Fruit fly (Drosophila melanogaster): ENCODE measurements around the gene mRpL36.

The mRpL36 gene

DNA sequence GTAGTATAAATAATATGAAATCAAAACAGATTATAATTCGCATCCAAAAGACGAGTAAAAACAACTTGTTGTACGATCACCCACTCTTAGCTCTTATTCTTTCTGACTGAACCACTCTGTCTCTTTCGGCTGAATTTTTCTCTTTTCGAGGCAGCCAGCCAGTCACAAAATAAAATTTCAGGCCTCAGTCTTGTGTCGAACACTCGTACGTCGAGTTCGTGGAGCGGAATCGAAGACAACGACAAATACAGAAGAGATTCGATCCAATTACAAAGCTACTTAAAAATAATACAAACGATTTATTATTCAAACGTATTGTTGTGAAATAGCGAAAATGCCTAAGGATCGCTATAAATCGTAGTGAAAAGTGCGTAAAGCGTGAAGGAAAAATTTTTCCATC lies 47.7 kb downstream of the mRpL36 start (continued):
- TF ChIP-seq CG6791 (GFP tag; IDR thresholded peaks at IDR 0.05; ENCODE audit: partially characterized antibody) (0 out of 3 replicates have a peak, but pooled peaks have one; percentile 48), abd-A (tag; optimal IDR thresholded peaks at IDR 0.05) (peak; percentile 13), CG13287 (GFP tag; IDR thresholded peaks at IDR 0.05; ENCODE audit: partially characterized antibody) (0 out of 2 replicates have a peak, but pooled peaks have one; percentile 28), gro (GFP tag; optimal IDR thresholded peaks at IDR 0.05) (peak; percentile 59), Asciz (GFP tag; optimal IDR thresholded peaks at IDR 0.05) (peak; percentile 13), grau (tag; optimal IDR thresholded peaks at IDR 0.05) (peak; percentile 10), nom (GFP tag; optimal IDR thresholded peaks at IDR 0.05) (peak; percentile 66), CG8290 (GFP tag; optimal IDR thresholded peaks at IDR 0.05) (no peak), CG8290 (tag; optimal IDR thresholded peaks at IDR 0.05) (peak in 1 of 2 experiments; percentile 59), sr (GFP tag; IDR thresholded peaks at IDR 0.05) (peak; percentile 27; the same call in 1 of the 3 replicates), CG7372 (GFP tag; IDR thresholded peaks at IDR 0.05) (no peak), Med (GFP tag) (peak; percentile 84), Nf-YB (GFP tag; optimal IDR thresholded peaks at IDR 0.05) (peak; percentile 25), Trl (optimal IDR thresholded peaks at IDR 0.05) (peak; percentile 49 to 73), Trl (GFP tag; optimal IDR thresholded peaks at IDR 0.05) (peak; percentile 16), Nf-YC (tag; optimal IDR thresholded peaks at IDR 0.05) (peak; percentile 39), Vsx1 (GFP tag; optimal IDR thresholded peaks at IDR 0.05) (peak; percentile 31), oc (tag; optimal IDR thresholded peaks at IDR 0.05) (peak; percentile 18), so (GFP tag; IDR thresholded peaks at IDR 0.05) (peak; percentile 42; the same call in 1 of the 3 replicates), CG17359 (tag; optimal IDR thresholded peaks at IDR 0.05) (no peak), chinmo (GFP tag; IDR thresholded peaks at IDR 0.05; ENCODE audit: partially characterized antibody) (peak; percentile 88; the same call in 2 of the 4 replicates), caup (GFP tag; optimal IDR thresholded peaks at IDR 0.05; ENCODE audit: severe bottlenecking) (peak; percentile 23), lbe (GFP tag; optimal IDR thresholded peaks at IDR 0.05) (no peak), Fer1 (GFP tag; optimal IDR thresholded peaks at IDR 0.05) (peak; percentile 20), sd (tag; optimal IDR thresholded peaks at IDR 0.05) (peak; percentile 14), CrebB (tag; optimal IDR thresholded peaks at IDR 0.05) (peak; percentile 15), Mad (GFP tag; optimal IDR thresholded peaks at IDR 0.05) (peak; percentile 4), Deaf1 (tag; optimal IDR thresholded peaks at IDR 0.05) (peak; percentile 43), zen2 (GFP tag; IDR thresholded peaks at IDR 0.05; ENCODE audit: partially characterized antibody) (0 out of 3 replicates have a peak, but pooled peaks have one; percentile 38), MTF-1 (GFP tag; optimal IDR thresholded peaks at IDR 0.05; ENCODE audit: borderline replicate concordance) (peak; percentile 30), CG13296 (GFP tag; optimal IDR thresholded peaks at IDR 0.05) (peak; percentile 51), her (GFP tag; optimal IDR thresholded peaks at IDR 0.05) (no peak), CG12769 (tag; optimal IDR thresholded peaks at IDR 0.05) (peak; percentile 43), CG7987 (GFP tag; optimal IDR thresholded peaks at IDR 0.05) (peak; percentile 19), CG14965 (GFP tag; optimal IDR thresholded peaks at IDR 0.05; ENCODE audit: borderline replicate concordance) (no peak), CG2199 (GFP tag; IDR thresholded peaks at IDR 0.05) (peak; percentile 86; the same call in 1 of the 3 replicates), CG13894 (tag; optimal IDR thresholded peaks at IDR 0.05) (peak; percentile 34), fd96Cb (tag; optimal IDR thresholded peaks at IDR 0.05) (no peak), CG34422 (GFP tag; IDR thresholded peaks at IDR 0.05) (peak; percentile 35; the same call in 1 of the 3 replicates), E2f1 (GFP tag; IDR thresholded peaks at IDR 0.05) (no peak), zfh1 (GFP tag; IDR thresholded peaks at IDR 0.05) (0 out of 3 replicates have a peak, but pooled peaks have one; percentile 12), bbx (GFP tag; IDR thresholded peaks at IDR 0.05; ENCODE audit: partially characterized antibody) (peak; percentile 40; the same call in 1 of the 2 replicates), ci (GFP tag; IDR thresholded peaks at IDR 0.05) (peak; percentile 58; the same call in 2 of the 3 replicates), mirr (GFP tag; optimal IDR thresholded peaks at IDR 0.05) (peak; percentile 16), rib (GFP tag; IDR thresholded peaks at IDR 0.05) (0 out of 2 replicates have a peak, but pooled peaks have one; percentile 24), Camta (GFP tag; optimal IDR thresholded peaks at IDR 0.05) (no peak), lilli (GFP tag; optimal IDR thresholded peaks at IDR 0.05) (peak; percentile 16), CG8944 (GFP tag; optimal IDR thresholded peaks at IDR 0.05) (no peak), Jarid2 (GFP tag; optimal IDR thresholded peaks at IDR 0.05) (peak; percentile 95)

All from whole organism, embryonic.